Worm (Caenorhabditis elegans) whole organism, dauer: ENCODE results near the gene acdh-12.

Experiments used
- unc-62 ChIP-seq: sonication (generic microtip); optimal IDR thresholded peaks from 2 replicates; lab custom pipeline; 2017; ENCODE audit warnings: missing biosample characterization, missing genetic modification reagents, missing genetic modification characterization

acdh-12 gene

DNA sequence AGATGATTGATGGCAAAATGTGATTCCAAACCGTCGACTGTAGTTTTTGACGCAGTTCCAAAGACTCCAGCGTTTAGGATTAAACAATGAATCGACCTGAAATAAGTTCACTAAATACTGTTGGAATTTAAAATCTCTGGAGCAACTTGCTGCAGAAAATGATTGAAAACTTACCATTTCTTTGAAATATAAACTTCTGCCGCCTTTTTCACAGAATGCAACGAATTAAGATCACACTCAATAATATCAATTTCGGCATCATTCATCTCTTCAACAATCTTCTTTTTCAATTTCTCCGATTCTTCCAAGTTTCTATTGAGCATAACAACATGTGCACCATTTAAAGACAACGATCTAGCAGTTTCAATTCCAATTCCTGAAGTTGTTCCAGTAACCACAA lies 12.2 kb upstream of the acdh-12 start:
- no peak for TF ChIP-seq unc-62

- no peak for TF ChIP-seq unc-62
Observed at ce11 chrII:7205388-7205787, 9.9 kb upstream of the acdh-12 start, which contains the start of gene srd-59. srd-59 (plus strand) TSS chrII:7205688.

ce11 chrII:7204951-7205350 lies 9.5 kb upstream of the acdh-12 start, which contains the start of gene srd-58:
srd-58 (minus strand) TSS chrII:7205051.
- no peak for TF ChIP-seq unc-62

DNA sequence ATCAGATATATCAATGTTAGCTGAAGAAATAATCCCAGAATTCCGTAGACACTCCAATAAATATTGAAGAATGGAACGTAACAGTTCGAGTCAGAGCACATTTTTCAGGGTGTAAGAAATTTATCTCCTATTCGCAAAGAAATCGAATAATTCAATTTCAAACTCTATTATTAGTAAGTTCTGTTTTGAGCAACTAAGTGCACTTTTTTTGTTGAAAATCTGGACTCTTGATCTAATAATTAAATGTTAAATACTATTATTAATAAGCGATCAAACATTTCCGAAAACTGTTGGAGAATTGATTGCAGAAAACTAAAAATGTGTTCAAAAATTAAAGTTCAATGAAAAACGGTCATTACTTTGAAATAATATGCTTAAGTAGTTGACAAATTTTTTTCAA lies 7.7 kb upstream of the acdh-12 start, which contains the start of gene srd-56:
TSS of gene srd-56 (minus strand) at position 101 of the 400 bp plus-strand sequence.
- no peak for TF ChIP-seq unc-62

DNA sequence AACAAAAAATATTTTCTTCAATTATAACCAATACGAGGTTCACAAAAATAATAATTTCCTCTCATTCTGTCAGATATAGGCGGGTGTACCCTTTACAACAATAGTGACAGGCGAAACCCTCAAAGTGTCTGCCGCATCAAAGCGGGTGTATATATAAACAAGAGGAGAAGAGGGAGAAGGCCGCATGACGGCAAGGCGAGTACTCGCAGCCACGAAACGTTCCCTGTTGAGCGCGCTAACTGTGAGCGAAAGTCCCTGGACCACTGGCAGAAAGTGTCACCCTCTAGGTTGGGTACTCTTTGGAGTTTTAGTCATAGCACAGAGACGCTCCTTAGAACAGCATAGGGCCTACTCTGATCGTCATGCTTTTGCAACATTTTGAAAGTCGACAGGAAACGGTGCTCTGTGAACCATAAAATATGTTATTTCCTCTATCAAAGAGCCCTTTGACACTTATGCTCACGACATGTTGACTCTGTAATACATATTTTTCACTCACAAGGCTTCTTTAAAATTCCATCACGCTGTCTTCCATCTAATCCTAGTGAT lies 4.7 kb upstream of the acdh-12 start, which contains the start of gene pcrg-1:
TSS of gene pcrg-1 (plus strand) at position 499 of the 549 bp plus-strand sequence.
- no peak for TF ChIP-seq unc-62

- TF ChIP-seq unc-62 = no peak
Observed at ce11 chrII:7199308-7199707, 3.9 kb upstream of the acdh-12 start, which contains the start of gene E04F6.6. E04F6.6 (minus strand) TSS chrII:7199565.

DNA sequence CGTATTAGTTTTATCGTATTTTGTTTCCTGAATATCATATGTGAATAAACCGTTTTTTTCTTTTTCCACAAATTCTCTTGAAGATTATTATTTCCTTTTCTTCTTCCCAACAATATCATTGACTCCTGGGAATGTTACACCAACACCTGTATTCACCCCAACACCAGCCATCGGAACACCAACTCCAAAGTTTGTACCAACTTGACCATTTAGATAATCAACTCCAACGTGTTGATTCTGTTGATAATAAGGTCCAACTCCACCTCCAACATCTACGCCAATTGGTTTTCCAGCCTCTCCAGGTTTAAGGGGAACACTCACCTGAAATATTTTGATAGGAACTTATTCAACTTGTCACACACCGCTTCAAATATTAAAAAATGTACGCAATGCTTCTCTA lies 2.0 kb upstream of the acdh-12 start:
- no peak for TF ChIP-seq unc-62

- TF ChIP-seq unc-62 = no peak
Observed at ce11 chrII:7196040-7196439, 599 bp upstream of the acdh-12 start, which contains the start of gene maoc-1. maoc-1 (plus strand) TSS chrII:7196276.

- no peak for TF ChIP-seq unc-62
Observed at ce11 chrII:7189120-7189519, 6.3 kb downstream of the acdh-12 start, which contains the start of gene E04F6.4. E04F6.4 (plus strand) TSS chrII:7189420.

DNA sequence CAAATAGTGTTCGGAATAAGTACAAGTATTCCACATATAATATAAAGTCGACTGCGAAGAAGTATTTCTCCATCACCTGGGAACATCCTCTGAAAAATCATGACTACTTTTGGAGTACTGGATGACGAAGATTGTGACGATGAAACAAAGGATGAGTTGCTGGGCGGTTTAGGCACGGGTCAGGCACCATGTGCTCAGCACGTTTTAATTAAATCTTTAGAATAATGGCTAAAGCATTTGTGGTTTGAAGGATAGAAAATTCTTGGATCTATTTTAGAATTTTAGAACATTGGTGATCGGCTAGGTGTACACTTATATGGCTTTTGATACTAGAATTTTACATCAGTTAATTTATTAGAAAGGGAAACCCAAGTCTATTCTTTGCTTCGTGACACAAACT lies 8.3 kb downstream of the acdh-12 start, which contains the start of gene C27H5.6:
TSS of gene C27H5.6 (minus strand) at position 101 of the 400 bp plus-strand sequence.
- TF ChIP-seq unc-62 = no peak

- TF ChIP-seq unc-62 = no peak
Observed at ce11 chrII:7186117-7186516, 9.3 kb downstream of the acdh-12 start.

DNA sequence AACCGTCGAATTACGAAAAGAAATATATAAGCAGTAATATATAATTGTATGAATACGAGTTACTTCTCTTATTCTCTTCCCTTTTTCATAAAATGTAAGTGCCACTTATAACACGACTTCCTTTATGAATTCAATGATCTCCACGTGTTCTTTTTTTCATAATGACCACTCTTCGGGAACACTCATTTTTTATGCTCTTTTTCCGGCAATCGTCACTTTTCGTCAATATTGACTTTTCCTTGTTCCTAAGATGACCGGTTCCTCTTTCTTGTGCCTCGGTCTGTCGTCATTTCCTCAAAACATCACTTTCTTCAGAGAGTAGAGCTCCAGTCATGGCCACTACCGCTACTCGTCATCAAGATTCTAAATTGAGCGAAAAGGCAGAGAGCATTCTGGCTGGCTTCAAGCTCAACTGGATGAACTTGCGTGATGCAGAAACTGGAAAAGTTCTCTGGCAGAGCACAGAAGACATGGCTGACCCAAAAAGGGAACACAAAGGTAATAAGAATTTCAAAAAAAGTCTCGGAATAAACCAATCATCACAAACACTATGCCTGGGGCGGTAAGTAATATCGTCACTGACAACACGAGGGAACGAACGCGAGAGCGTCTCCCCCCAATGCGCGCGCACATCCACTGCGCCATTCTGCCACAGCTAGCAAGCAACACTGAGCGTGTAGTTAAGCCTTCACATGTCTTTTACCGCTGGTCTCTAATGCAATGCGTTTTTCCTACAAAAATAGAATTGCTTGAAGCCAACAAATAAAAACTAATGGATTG lies 11.8 kb downstream of the acdh-12 start, which contains the start of gene pdl-1:
TSS of gene pdl-1 (plus strand) at position 309 of the 780 bp plus-strand sequence.
- TF ChIP-seq unc-62 = no peak

- TF ChIP-seq unc-62 = no peak
Observed at ce11 chrII:7182630-7183029, 12.8 kb downstream of the acdh-12 start.

DNA sequence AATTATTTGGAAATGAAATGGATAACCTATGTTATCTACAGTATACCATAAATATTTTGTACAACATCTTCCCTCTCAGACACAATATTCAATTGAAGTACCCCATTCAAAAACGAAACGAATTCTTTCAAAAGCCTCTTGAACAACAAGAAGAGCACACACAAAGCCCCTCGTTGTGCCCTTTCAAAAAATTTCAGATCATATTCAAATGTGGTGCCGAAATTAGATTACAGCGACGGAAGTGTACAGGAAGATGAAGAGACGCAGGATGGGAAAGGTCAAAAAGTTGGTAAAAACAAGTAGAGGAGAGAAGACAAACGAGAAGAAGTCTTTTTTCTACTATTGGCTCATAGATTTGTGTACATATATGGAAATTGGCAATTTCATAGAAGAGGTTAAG lies 19.3 kb downstream of the acdh-12 start:
- no peak for TF ChIP-seq unc-62

ce11 chrII:7174843-7175242 lies 20.6 kb downstream of the acdh-12 start, which contains the start of gene glc-4:
glc-4 (minus strand) TSS chrII:7174943.
- TF ChIP-seq unc-62 = no peak

DNA sequence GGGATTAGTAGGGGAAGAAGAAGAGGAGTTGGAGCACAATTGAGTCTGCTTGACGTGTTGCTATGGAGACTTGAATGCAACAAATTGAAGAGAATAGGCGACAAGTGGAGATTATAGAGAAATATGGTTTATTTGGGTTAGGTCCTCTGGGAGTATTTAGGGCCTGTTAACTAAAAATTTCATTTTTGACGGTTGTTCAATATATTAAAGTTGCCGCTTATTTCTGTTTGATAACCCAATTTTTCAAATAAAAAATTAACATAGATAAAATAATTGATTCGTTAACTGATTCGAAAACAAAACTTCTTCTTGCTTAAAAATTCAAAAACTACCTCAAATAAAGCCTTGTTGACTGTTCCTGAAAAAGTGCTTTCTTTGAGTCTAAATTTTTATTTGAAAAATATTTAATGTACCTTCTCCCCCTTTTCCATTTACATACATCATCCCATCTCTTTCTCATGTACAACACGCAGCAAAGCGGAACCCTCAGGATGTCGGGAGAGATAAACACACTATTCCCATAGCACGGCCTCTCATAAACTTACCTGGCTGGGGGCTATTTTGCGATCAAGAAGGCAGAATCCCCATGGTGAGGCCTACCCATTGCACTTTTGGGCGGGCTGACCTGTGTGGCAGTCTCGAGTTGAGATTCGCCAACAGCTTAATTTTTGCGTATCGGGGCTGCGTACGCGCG lies 24.0 kb downstream of the acdh-12 start, which contains the start of gene dyf-13:
TSS of gene dyf-13 (minus strand) at position 51 of the 694 bp plus-strand sequence.
- TF ChIP-seq unc-62 = no peak

DNA sequence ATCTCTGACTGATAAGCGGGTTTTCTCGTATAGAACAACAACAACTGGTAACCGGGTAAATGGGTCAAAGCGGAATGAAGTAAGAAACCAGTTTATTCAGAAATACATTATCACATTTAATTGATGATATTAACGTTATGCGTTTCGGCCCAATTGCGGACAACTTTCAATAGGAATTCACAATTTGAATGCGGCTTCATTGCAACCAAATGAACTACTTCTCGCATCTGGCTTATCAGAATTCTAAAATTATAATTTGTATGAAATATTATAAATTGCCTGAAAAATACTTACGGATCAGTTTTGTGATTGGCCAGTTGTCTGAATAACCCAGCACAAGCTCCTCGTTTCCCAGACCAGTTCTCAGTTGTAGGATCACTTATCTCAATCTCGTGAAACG lies 26.7 kb downstream of the acdh-12 start, which contains the start of gene col-36:
TSS of gene col-36 (minus strand) at position 101 of the 400 bp plus-strand sequence.
- TF ChIP-seq unc-62 = no peak
